Worm (Caenorhabditis elegans): ENCODE measurements around the gene C50D2.7.

The C50D2.7 gene

ce11 chrII:43640-44039, 51.4 kb downstream of the C50D2.7 start, which contains the start of gene nfyc-1 (continued):
- TF ChIP-seq hif-1 (tag; optimal IDR thresholded peaks at IDR 0.05): peak in 1 of 2 experiments; percentile 5
- TF ChIP-seq nhr-48 (tag; optimal IDR thresholded peaks at IDR 0.05): no peak
- TF ChIP-seq Y48G9A.11 (GFP tag; IDR thresholded peaks at IDR 0.05): no peak
- TF ChIP-seq nhr-77 (tag; optimal IDR thresholded peaks at IDR 0.05): no peak
- no peak for TF ChIP-seq ces-1 (GFP tag; optimal IDR thresholded peaks at IDR 0.05)
- no peak for TF ChIP-seq ZK546.5 (tag; optimal IDR thresholded peaks at IDR 0.05)
- TF ChIP-seq dpl-1 (GFP tag; optimal IDR thresholded peaks at IDR 0.05): peak; percentile 66
- TF ChIP-seq mep-1 (tag; optimal IDR thresholded peaks at IDR 0.05): peak; percentile 47
- no peak for TF ChIP-seq mdt-29 (GFP tag; IDR thresholded peaks at IDR 0.05)
- TF ChIP-seq cey-2 (tag; optimal IDR thresholded peaks at IDR 0.05; ENCODE audit: borderline replicate concordance, insufficient read depth): no peak
- TF ChIP-seq nhr-41 (GFP tag; IDR thresholded peaks at IDR 0.05): no peak
- no peak for TF ChIP-seq T26A8.4 (GFP tag; IDR thresholded peaks at IDR 0.05)
- no peak for TF ChIP-seq ceh-44 (GFP tag; IDR thresholded peaks at IDR 0.05)
- no peak for TF ChIP-seq nhr-76 (tag; optimal IDR thresholded peaks at IDR 0.05)
- peak; percentile 34 for TF ChIP-seq hlh-30 (tag; optimal IDR thresholded peaks at IDR 0.05; ENCODE audit: insufficient read depth)
- 0 out of 2 replicates have a peak, but pooled peaks have one; percentile 34 for TF ChIP-seq arid-1 (GFP tag; conservative IDR thresholded peaks at IDR 0.05)
- TF ChIP-seq duxl-1 (tag; optimal IDR thresholded peaks at IDR 0.05; ENCODE audit: poor library complexity): peak; percentile 7
- TF ChIP-seq aha-1 (tag): no peak
- no peak for TF ChIP-seq nhr-6 (tag; optimal IDR thresholded peaks at IDR 0.05)
- TF ChIP-seq daf-16 (GFP tag; optimal IDR thresholded peaks at IDR 0.05): no peak
- TF ChIP-seq daf-16 (tag; optimal IDR thresholded peaks at IDR 0.05): peak; percentile 35
- TF ChIP-seq R02D3.7 (tag; optimal IDR thresholded peaks at IDR 0.05): no peak
- no peak for TF ChIP-seq nhr-25 (tag; optimal IDR thresholded peaks at IDR 0.05; ENCODE audit: borderline replicate concordance, insufficient read depth)
- TF ChIP-seq rbr-2 (tag; optimal IDR thresholded peaks at IDR 0.05): peak; percentile 7
